Worm (Caenorhabditis elegans) whole organism, early embryonic: ENCODE data around the gene W09C2.9.
"Not testable (repeated sequence)": the region's sequence is repeated elsewhere in the genome, so short reads cannot be mapped to it uniquely, and the experiment has no call there.

Experiments
- F13C5.2 ChIP-seq: sonication (generic microtip); optimal IDR thresholded peaks from 2 replicates; lab custom pipeline; 2017; ENCODE audit warnings: mild to moderate bottlenecking, missing genetic modification characterization, inconsistent platforms, missing compliant biosample characterization
- aly-1 ChIP-seq: sonication (generic microtip); optimal IDR thresholded peaks from 2 replicates; lab custom pipeline; 2016; ENCODE audit warnings: missing genetic modification characterization, missing compliant biosample characterization
- ama-1 ChIP-seq: fragments of 150-350 bp; optimal IDR thresholded peaks from 2 replicates; lab custom pipeline; 2014
- ceh-13 ChIP-seq: fragments of 200-800 bp; sonication (Bioruptor generic); optimal IDR thresholded peaks from 2 replicates; lab custom pipeline; 2018; ENCODE audit warnings: mild to moderate bottlenecking, missing genetic modification characterization, missing compliant biosample characterization
- ets-7 ChIP-seq: sonication (generic microtip); optimal IDR thresholded peaks from 2 replicates; lab custom pipeline; 2016; ENCODE audit warnings: missing genotype, missing genetic modification characterization, missing compliant biosample characterization
- flt-1 ChIP-seq: fragments of 200-800 bp; sonication (Bioruptor generic); IDR thresholded peaks from 2 replicates; pipeline ENCODE4 v1.3.6; 2022; ENCODE audit warnings: missing genetic modification characterization, missing compliant biosample characterization
- hmbx-1 ChIP-seq: sonication (generic microtip); optimal IDR thresholded peaks from 2 replicates; lab custom pipeline; 2016; ENCODE audit warnings: mild to moderate bottlenecking, missing genetic modification characterization, missing compliant biosample characterization
- tbx-11 ChIP-seq: fragments of 200-800 bp; sonication (Bioruptor generic); IDR thresholded peaks from 2 replicates; pipeline ENCODE4 v1.3.6; 2022; ENCODE audit warnings: missing genetic modification characterization, missing compliant biosample characterization
- tbx-37 ChIP-seq: fragments of 200-800 bp; sonication (Bioruptor generic); conservative IDR thresholded peaks from 2 replicates; pipeline ENCODE4 v1.3.6; 2022; ENCODE audit warnings: missing genetic modification reagents, missing genetic modification characterization, missing compliant biosample characterization

DNA sequence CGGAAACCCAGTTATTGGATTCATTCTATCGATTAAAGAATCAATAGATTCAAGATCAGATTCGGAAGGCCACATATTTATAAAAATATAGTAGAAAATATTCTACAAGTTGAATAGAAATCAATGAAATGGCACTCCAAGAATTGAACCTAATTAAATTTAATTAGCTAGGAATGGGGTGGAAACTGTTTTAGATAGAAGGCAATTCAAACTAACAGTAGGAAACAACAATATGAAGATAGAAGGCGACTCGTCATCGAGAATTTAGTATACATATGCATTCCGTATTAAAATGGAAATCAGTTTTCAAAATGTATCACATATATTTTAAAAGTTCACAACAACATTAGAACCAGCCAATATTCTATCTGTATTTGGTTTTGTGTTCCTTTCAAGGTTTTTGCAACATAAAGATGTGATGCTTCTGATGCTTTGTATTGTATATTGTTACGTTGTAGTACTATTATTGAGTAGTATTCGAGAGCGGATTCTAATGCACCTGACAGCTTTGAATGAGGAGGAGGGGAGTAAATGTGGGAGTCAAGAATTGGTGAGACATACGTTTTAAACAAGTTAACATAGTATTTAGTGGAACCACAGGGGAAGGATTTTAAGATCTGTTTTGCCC is 27.3 kb downstream of the W09C2.9 start, which contains the start of the genes F27C8.3 and F27C8.2:
- TF ChIP-seq ama-1 (lab: Kevin White, UChicago); tbx-37 (GFP tag; lab: Robert Waterston, UW); ceh-13 (GFP tag; lab: Kevin White, UChicago); tbx-11 (GFP tag; lab: Robert Waterston, UW); F13C5.2 (tag; lab: Kevin White, UChicago); ets-7 (tag; lab: Kevin White, UChicago); aly-1 (tag; lab: Kevin White, UChicago); hmbx-1; flt-1 (GFP tag; lab: Robert Waterston, UW): not testable (repeated sequence)
